Worm (Caenorhabditis elegans) whole organism, L4 larva: ENCODE results near the gene Y43F8B.23.

Experiments
- D1046.2 ChIP-seq: fragments of 200-800 bp; sonication (Bioruptor generic); IDR thresholded peaks from 2 replicates; pipeline ENCODE4 v1.3.6; 2022; ENCODE audit warnings: missing genetic modification characterization, missing compliant biosample characterization
- F37D6.2 ChIP-seq: sonication (generic microtip); optimal IDR thresholded peaks from 2 replicates; lab custom pipeline; 2016; ENCODE audit warnings: mild to moderate bottlenecking, missing genetic modification characterization, missing compliant biosample characterization
- R02D3.7 ChIP-seq: fragments of 150-350 bp; sonication (generic microtip); optimal IDR thresholded peaks from 3 replicates; lab custom pipeline; 2014; ENCODE audit warnings: missing biosample characterization, missing genetic modification characterization
- Y5F2A.4 ChIP-seq: fragments of 200-800 bp; sonication (Bioruptor generic); optimal IDR thresholded peaks from 2 replicates; lab custom pipeline; 2018; ENCODE audit warnings: mild to moderate bottlenecking, missing genetic modification characterization, missing compliant biosample characterization
- ZK337.2 ChIP-seq: fragments of 200-800 bp; sonication (Bioruptor generic); IDR thresholded peaks from 2 replicates; pipeline ENCODE4 v1.3.6; 2022; ENCODE audit warnings: missing genetic modification reagents, missing genetic modification characterization, missing compliant biosample characterization
- aha-1 ChIP-seq: fragments of 150-350 bp; peaks from one replicate; lab custom pipeline; 2014; ENCODE audit warnings: missing biosample characterization, missing genetic modification characterization
- aly-2 ChIP-seq: sonication (generic microtip); optimal IDR thresholded peaks from 2 replicates; lab custom pipeline; 2018; ENCODE audit warnings: missing biosample characterization, missing genetic modification characterization
- ama-1 ChIP-seq: fragments of 150-350 bp; optimal IDR thresholded peaks from 2 replicates; lab custom pipeline; 2014; ENCODE audit warnings: inconsistent platforms, mixed read lengths
- attf-4 ChIP-seq: sonication (generic microtip); optimal IDR thresholded peaks from 3 replicates; lab custom pipeline; 2017; ENCODE audit warnings: missing biosample characterization, missing genetic modification characterization
- daf-19 ChIP-seq: fragments of 200-800 bp; sonication (Bioruptor generic); conservative IDR thresholded peaks from 2 replicates; pipeline ENCODE4 v1.3.6; 2022; ENCODE audit warnings: missing genetic modification characterization, missing compliant biosample characterization
- daf-8 ChIP-seq: fragments of 200-800 bp; sonication (Bioruptor generic); IDR thresholded peaks from 2 replicates; pipeline ENCODE4 v1.3.6; 2022; ENCODE audit warnings: missing genetic modification characterization, missing compliant biosample characterization
- dmd-8 ChIP-seq: fragments of 200-800 bp; sonication (Bioruptor generic); IDR thresholded peaks from 2 replicates; pipeline ENCODE4 v1.3.6; 2022; ENCODE audit warnings: missing genetic modification characterization, missing compliant biosample characterization
- dpl-1 ChIP-seq: fragments of 150-350 bp; optimal IDR thresholded peaks from 2 replicates; lab custom pipeline; 2014; ENCODE audit warnings: missing biosample characterization, missing genetic modification reagents, missing genetic modification characterization
- lin-38 ChIP-seq: fragments of 200-800 bp; sonication (Bioruptor generic); IDR thresholded peaks from 2 replicates; pipeline ENCODE4 v1.3.6; 2022; ENCODE audit warnings: missing genetic modification reagents, missing genetic modification characterization, missing compliant biosample characterization
- lsy-2 ChIP-seq, 2 experiments: fragments of 150-350 bp in 1 of 2; sonication (generic microtip) in 1 of 2; optimal IDR thresholded peaks; 2 replicates each; lab custom pipeline; 2014 to 2017; ENCODE audit warnings: missing biosample characterization in 2 of 2, missing genetic modification characterization in 2 of 2
- mdl-1 ChIP-seq, 2 experiments: fragments of 150-350 bp in 1 of 2; sonication (generic microtip) in 1 of 2; optimal IDR thresholded peaks; 2 replicates each; lab custom pipeline; 2014 to 2017; ENCODE audit warnings: missing biosample characterization in 2 of 2, missing genetic modification characterization in 2 of 2
- nhr-11 ChIP-seq: fragments of 150-350 bp; optimal IDR thresholded peaks from 2 replicates; lab custom pipeline; 2014; ENCODE audit warnings: missing biosample characterization, missing genetic modification characterization
- nhr-41 ChIP-seq: fragments of 200-800 bp; sonication (Bioruptor generic); IDR thresholded peaks from 2 replicates; pipeline ENCODE4 v1.3.6; 2022; ENCODE audit warnings: missing genetic modification reagents, missing genetic modification characterization, missing compliant biosample characterization
- nhr-42 ChIP-seq: fragments of 200-800 bp; sonication (Bioruptor generic); IDR thresholded peaks from 2 replicates; pipeline ENCODE4 v1.3.6; 2022; ENCODE audit warnings: missing genetic modification characterization, missing compliant biosample characterization
- nhr-48 ChIP-seq: sonication (generic microtip); optimal IDR thresholded peaks from 2 replicates; lab custom pipeline; 2016; ENCODE audit warnings: mild to moderate bottlenecking, missing genetic modification characterization, missing compliant biosample characterization
- nhr-6 ChIP-seq: fragments of 150-350 bp; optimal IDR thresholded peaks from 2 replicates; lab custom pipeline; 2014; ENCODE audit warnings: missing biosample characterization, missing genetic modification characterization
- nhr-76 ChIP-seq: fragments of 150-350 bp; optimal IDR thresholded peaks from 2 replicates; lab custom pipeline; 2014; ENCODE audit warnings: missing biosample characterization, missing genetic modification characterization
- nhr-77 ChIP-seq: fragments of 150-350 bp; optimal IDR thresholded peaks from 2 replicates; lab custom pipeline; 2014; ENCODE audit warnings: missing biosample characterization, missing genetic modification characterization
- pqm-1 ChIP-seq: sonication (generic microtip); optimal IDR thresholded peaks from 2 replicates; lab custom pipeline; 2017; ENCODE audit warnings: missing biosample characterization, missing genetic modification characterization
- saeg-2 ChIP-seq: fragments of 200-800 bp; sonication (Bioruptor generic); IDR thresholded peaks from 2 replicates; pipeline ENCODE4 v1.3.6; 2022; ENCODE audit warnings: missing genetic modification reagents, missing genetic modification characterization, missing compliant biosample characterization
- set-16 ChIP-seq: fragments of 200-800 bp; sonication (Bioruptor generic); IDR thresholded peaks from 2 replicates; pipeline ENCODE4 v1.3.6; 2022; ENCODE audit warnings: missing genetic modification reagents, missing genetic modification characterization, missing compliant biosample characterization
- tag-97 ChIP-seq: fragments of 200-800 bp; sonication (Bioruptor generic); IDR thresholded peaks from 2 replicates; pipeline ENCODE4 v1.3.6; 2022; ENCODE audit warnings: missing genetic modification characterization, missing compliant biosample characterization
- tra-1 ChIP-seq: fragments of 200-800 bp; sonication (Bioruptor generic); IDR thresholded peaks from 2 replicates; pipeline ENCODE4 v1.3.6; 2022; ENCODE audit warnings: missing genetic modification reagents, missing genetic modification characterization, missing compliant biosample characterization
- unc-130 ChIP-seq: sonication (generic microtip); optimal IDR thresholded peaks from 2 replicates; lab custom pipeline; 2016; ENCODE audit warnings: missing genetic modification reagents, missing genetic modification characterization, missing compliant biosample characterization
- unc-62 ChIP-seq, 3 experiments: fragments of 150-350 bp in 1 of 3; sonication (generic microtip); optimal IDR thresholded peaks in 2 of 3; peaks in 1 of 3; 1 replicate in 1 of 3; 2 replicates in 2 of 3; lab custom pipeline; 2014 to 2017; ENCODE audit warnings: missing biosample characterization in 3 of 3, missing genetic modification characterization in 3 of 3, missing genetic modification reagents in 3 of 3, missing genotype in 1 of 3
- vab-7 ChIP-seq: fragments of 200-800 bp; sonication (Bioruptor generic); IDR thresholded peaks from 2 replicates; pipeline ENCODE4 v1.3.6; 2022; ENCODE audit warnings: missing genetic modification reagents, missing genetic modification characterization, missing compliant biosample characterization
- zfp-2 ChIP-seq: sonication (generic microtip); optimal IDR thresholded peaks from 2 replicates; lab custom pipeline; 2016; ENCODE audit warnings: mild to moderate bottlenecking, missing genetic modification characterization, missing compliant biosample characterization
- zip-2 ChIP-seq: fragments of 150-350 bp; optimal IDR thresholded peaks from 2 replicates; lab custom pipeline; 2014; ENCODE audit warnings: missing biosample characterization, missing genetic modification characterization

Gene Y43F8B.23

ce11 chrV:19510925-19511324, 43.5 kb upstream of the Y43F8B.23 start:
- TF ChIP-seq nhr-41 (GFP tag; lab: Robert Waterston, UW), result no peak
- no peak for TF ChIP-seq vab-7 (GFP tag; lab: Robert Waterston, UW)
- TF ChIP-seq set-16, result peak; percentile 63

ce11 chrV:19510352-19510751, 42.9 kb upstream of the Y43F8B.23 start:
- no peak for TF ChIP-seq ama-1
- no peak for TF ChIP-seq ZK337.2 (GFP tag; lab: Robert Waterston, UW)
- TF ChIP-seq nhr-77 (tag; lab: Kevin White, UChicago), result no peak
- no peak for TF ChIP-seq aly-2 (tag; lab: Kevin White, UChicago)
- no peak for TF ChIP-seq nhr-42 (GFP tag; lab: Robert Waterston, UW)
- no peak for TF ChIP-seq pqm-1 (tag; lab: Kevin White, UChicago)
- TF ChIP-seq mdl-1 (tag; optimal IDR thresholded peaks at IDR 0.05; lab: Kevin White, UChicago), result no peak

- TF ChIP-seq D1046.2 (GFP tag; lab: Robert Waterston, UW) (no peak), set-16 (peak; percentile 79)
These were observed 41.6 kb upstream of the Y43F8B.23 start for ce11 chrV:19509061-19509460.

ce11 chrV:19502579-19503151, 35.2 kb upstream of the Y43F8B.23 start, which contains the start of gene Y43F8B.3:
Gene Y43F8B.3, plus strand, starts transcription at chrV:19503101.
- no peak for TF ChIP-seq daf-8 (GFP tag; lab: Robert Waterston, UW)
- TF ChIP-seq tag-97 (GFP tag; lab: Robert Waterston, UW), result no peak
- no peak for TF ChIP-seq nhr-41 (GFP tag; lab: Robert Waterston, UW)
- TF ChIP-seq attf-4 (tag; lab: Kevin White, UChicago), result no peak
- TF ChIP-seq Y5F2A.4 (GFP tag; lab: Kevin White, UChicago), result no peak
- no peak for TF ChIP-seq tra-1 (GFP tag; lab: Robert Waterston, UW)
- TF ChIP-seq nhr-6, result no peak
- no peak for TF ChIP-seq lsy-2 (tag; optimal IDR thresholded peaks at IDR 0.05; lab: Kevin White, UChicago)
- TF ChIP-seq vab-7 (GFP tag; lab: Robert Waterston, UW), result no peak
- TF ChIP-seq D1046.2 (GFP tag; lab: Robert Waterston, UW), result no peak
- no peak for TF ChIP-seq R02D3.7

- TF ChIP-seq unc-62 (GFP tag; optimal IDR thresholded peaks at IDR 0.05 in 1 of 2; lab: Kevin White, UChicago), result peak in 1 of 2 experiments; percentile 97
- no peak for TF ChIP-seq unc-62 (tag; optimal IDR thresholded peaks at IDR 0.05; lab: Kevin White, UChicago)
- TF ChIP-seq saeg-2 (GFP tag; lab: Robert Waterston, UW), result no peak
These were observed 33.9 kb upstream of the Y43F8B.23 start for ce11 chrV:19501389-19501788.

- no peak for TF ChIP-seq F37D6.2 (tag; lab: Kevin White, UChicago)
- TF ChIP-seq nhr-11, result no peak
- no peak for TF ChIP-seq lin-38 (GFP tag; lab: Robert Waterston, UW)
- TF ChIP-seq aha-1 (tag; lab: Kevin White, UChicago), result peak; percentile 2
These were observed 29.6 kb upstream of the Y43F8B.23 start for ce11 chrV:19497087-19497486.

ce11 chrV:19495587-19495986, 28.1 kb upstream of the Y43F8B.23 start, which contains the start of gene scl-21:
Gene scl-21, minus strand, starts transcription at chrV:19495687.
- TF ChIP-seq pqm-1 (tag; lab: Kevin White, UChicago), result no peak
- no peak for TF ChIP-seq zfp-2 (tag; lab: Kevin White, UChicago)
- TF ChIP-seq daf-19 (GFP tag; lab: Robert Waterston, UW), result no peak
- TF ChIP-seq nhr-76 (tag; lab: Kevin White, UChicago), result no peak
- TF ChIP-seq zip-2 (tag; lab: Kevin White, UChicago), result no peak
- TF ChIP-seq unc-130 (GFP tag; lab: Kevin White, UChicago), result no peak
- no peak for TF ChIP-seq saeg-2 (GFP tag; lab: Robert Waterston, UW)
- TF ChIP-seq dpl-1 (GFP tag; lab: Kevin White, UChicago), result no peak
- no peak for TF ChIP-seq dmd-8 (GFP tag; lab: Robert Waterston, UW)
- TF ChIP-seq lsy-2 (tag; optimal IDR thresholded peaks at IDR 0.05; lab: Kevin White, UChicago), result no peak
- TF ChIP-seq nhr-48 (tag; lab: Kevin White, UChicago), result no peak
